Worm (Caenorhabditis elegans): ENCODE results near the gene Y62E10A.19.

The Y62E10A.19 gene

DNA sequence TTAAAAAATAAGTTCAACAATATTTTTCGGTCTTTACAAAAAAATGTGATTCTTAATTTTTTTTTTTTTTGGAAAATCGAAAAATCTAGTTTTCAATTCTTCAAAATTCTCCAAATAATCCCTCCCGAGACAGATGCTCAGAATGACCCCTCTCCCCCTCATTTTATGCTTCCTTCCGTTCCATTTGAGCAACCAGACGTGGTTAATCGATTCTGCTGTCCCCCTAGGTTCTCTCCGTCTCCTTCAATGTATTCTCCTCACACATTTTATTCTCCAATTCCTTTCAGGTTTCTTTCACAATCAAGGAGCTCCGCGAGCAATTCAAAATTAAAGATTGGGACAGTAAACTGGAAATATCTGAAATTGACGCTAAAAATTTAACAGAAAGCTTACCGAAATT is 33.2 kb downstream of the Y62E10A.19 start:
- TF ChIP-seq flt-1 (GFP tag; IDR thresholded peaks at IDR 0.05) (no peak), tbx-11 (GFP tag; IDR thresholded peaks at IDR 0.05) (no peak), ama-1 (optimal IDR thresholded peaks at IDR 0.05) (no peak), tra-4 (tag; optimal IDR thresholded peaks at IDR 0.05) (no peak), ets-7 (tag; optimal IDR thresholded peaks at IDR 0.05) (no peak), hmg-4 (GFP tag; optimal IDR thresholded peaks at IDR 0.05) (no peak), tbx-37 (GFP tag; conservative IDR thresholded peaks at IDR 0.05) (no peak), F13C5.2 (tag; optimal IDR thresholded peaks at IDR 0.05) (no peak), B0310.2 (tag; optimal IDR thresholded peaks at IDR 0.05) (no peak), ceh-13 (GFP tag; optimal IDR thresholded peaks at IDR 0.05) (no peak), hnd-1 (tag; optimal IDR thresholded peaks at IDR 0.05) (no peak)

DNA sequence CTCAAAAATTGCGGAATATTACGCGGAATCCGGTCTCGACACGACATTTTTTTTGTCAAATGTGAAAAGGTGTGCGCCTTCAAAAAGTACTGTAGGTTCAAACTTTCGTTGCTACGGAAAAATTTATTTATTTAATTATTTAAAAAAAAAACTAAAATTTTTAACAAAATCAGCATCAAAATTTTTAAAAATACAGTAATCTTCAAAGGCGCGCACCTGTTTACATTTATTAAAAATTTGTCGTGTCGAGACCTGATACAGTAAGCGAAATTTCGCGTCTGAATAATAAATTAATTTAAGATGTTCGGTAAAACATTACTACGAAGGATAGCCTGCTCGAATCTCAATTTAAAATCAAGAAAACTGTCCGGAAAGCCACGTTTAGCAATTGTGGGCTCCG is 36.4 kb downstream of the Y62E10A.19 start, which contains the start of gene Y62E10A.6:
TSS of gene Y62E10A.6 (plus strand) at position 301 of the 400 bp plus-strand sequence.
- no peak for TF ChIP-seq ama-1 (optimal IDR thresholded peaks at IDR 0.05)
- TF ChIP-seq hnd-1 (tag; optimal IDR thresholded peaks at IDR 0.05) = no peak

DNA sequence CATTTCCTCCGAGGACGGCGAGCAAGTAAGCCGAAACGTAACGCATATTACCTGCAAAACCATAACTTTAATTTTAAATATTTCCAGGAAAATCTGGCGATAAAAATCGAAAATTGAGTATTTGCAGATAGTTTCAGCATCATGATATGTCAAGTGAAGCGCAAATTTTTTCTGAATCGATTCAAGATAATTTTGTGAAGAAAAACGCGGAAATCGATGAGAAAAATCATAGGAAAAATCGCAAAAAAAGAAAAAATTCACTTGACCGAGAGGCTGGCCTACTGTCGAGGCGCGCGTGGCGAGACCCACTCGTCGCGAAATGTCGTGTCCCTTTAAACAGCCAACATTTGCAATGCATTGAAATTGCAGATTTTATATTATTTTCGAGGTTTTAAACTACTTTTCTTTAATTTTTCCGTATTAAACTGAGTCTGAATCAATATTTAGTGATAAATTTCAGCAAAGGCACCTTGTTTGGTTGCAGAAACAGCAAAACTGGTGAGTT is 37.8 kb downstream of the Y62E10A.19 start, which contains the start of the genes rla-2, popl-7 and Y62E10A.24:
TSS of gene rla-2 (minus strand) at position 51 of the 505 bp plus-strand sequence.
TSS of gene popl-7 (plus strand) at position 455 of the 505 bp plus-strand sequence.
TSS of gene Y62E10A.24 (plus strand) at position 476 of the 505 bp plus-strand sequence.
- TF ChIP-seq scrt-1 (GFP tag; IDR thresholded peaks at IDR 0.05) (no peak), sea-1 (GFP tag; conservative IDR thresholded peaks at IDR 0.05) (no peak), flt-1 (GFP tag; IDR thresholded peaks at IDR 0.05) (no peak), hnd-1 (tag; optimal IDR thresholded peaks at IDR 0.05) (no peak), pes-1 (GFP tag; IDR thresholded peaks at IDR 0.05) (no peak), ets-7 (tag; optimal IDR thresholded peaks at IDR 0.05) (no peak), ama-1 (optimal IDR thresholded peaks at IDR 0.05) (no peak), F13C5.2 (tag; optimal IDR thresholded peaks at IDR 0.05) (no peak), tbx-37 (GFP tag; conservative IDR thresholded peaks at IDR 0.05) (no peak), tra-4 (tag; optimal IDR thresholded peaks at IDR 0.05) (no peak), tbx-11 (GFP tag; IDR thresholded peaks at IDR 0.05) (no peak), ceh-36 (tag; optimal IDR thresholded peaks at IDR 0.05) (no peak), ceh-13 (GFP tag; optimal IDR thresholded peaks at IDR 0.05) (no peak), hmg-4 (GFP tag; optimal IDR thresholded peaks at IDR 0.05) (no peak), B0310.2 (tag; optimal IDR thresholded peaks at IDR 0.05) (no peak), hmbx-1 (tag; optimal IDR thresholded peaks at IDR 0.05) (no peak), aly-1 (tag; optimal IDR thresholded peaks at IDR 0.05) (no peak)

DNA sequence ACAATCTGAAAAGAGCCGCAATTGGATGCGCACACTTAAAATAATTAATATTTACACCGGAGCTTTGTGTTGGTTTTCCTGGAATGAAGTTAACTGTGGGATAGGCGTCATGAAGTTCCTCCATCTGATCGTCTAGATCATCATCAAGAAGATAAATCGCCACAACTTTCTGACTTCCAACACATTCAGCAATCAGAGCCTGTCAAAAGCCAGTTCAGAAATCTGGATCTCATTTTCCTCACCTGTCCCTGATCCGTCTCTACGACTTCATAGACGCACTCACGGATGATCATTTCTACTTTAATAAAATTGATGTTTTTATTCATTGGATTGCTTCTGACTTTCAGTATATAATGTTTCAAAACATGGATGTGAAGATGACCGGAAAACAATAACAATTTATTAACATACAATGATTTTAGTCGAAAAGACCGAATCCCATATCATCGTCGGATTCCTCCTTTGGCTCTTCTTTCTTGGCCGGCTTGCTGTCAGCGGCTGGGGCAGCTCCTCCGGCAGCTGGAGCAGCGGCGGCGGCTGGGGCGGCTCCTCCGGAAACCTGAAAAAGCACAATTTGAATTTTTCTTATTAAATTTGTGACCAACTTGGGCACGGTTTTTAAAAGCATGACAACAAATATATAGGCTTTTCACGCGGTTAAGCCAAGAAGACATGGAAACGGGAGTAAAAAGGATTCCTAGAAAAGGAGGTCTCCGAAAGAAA is 38.8 kb downstream of the Y62E10A.19 start, which contains the start of gene agt-1:
TSS of gene agt-1 (minus strand) at position 293 of the 723 bp plus-strand sequence.
- TF ChIP-seq B0310.2 (tag; optimal IDR thresholded peaks at IDR 0.05) (no peak), tra-4 (tag; optimal IDR thresholded peaks at IDR 0.05) (no peak), tbx-37 (GFP tag; conservative IDR thresholded peaks at IDR 0.05) (no peak), ceh-36 (tag; optimal IDR thresholded peaks at IDR 0.05) (no peak), ceh-13 (GFP tag; optimal IDR thresholded peaks at IDR 0.05) (no peak), hmbx-1 (tag; optimal IDR thresholded peaks at IDR 0.05) (no peak), sea-1 (GFP tag; conservative IDR thresholded peaks at IDR 0.05) (no peak), scrt-1 (GFP tag; IDR thresholded peaks at IDR 0.05) (no peak), F13C5.2 (tag; optimal IDR thresholded peaks at IDR 0.05) (no peak), tbx-11 (GFP tag; IDR thresholded peaks at IDR 0.05) (no peak), ama-1 (optimal IDR thresholded peaks at IDR 0.05) (no peak), aly-1 (tag; optimal IDR thresholded peaks at IDR 0.05) (no peak), flt-1 (GFP tag; IDR thresholded peaks at IDR 0.05) (no peak), hmg-4 (GFP tag; optimal IDR thresholded peaks at IDR 0.05) (no peak), pes-1 (GFP tag; IDR thresholded peaks at IDR 0.05) (no peak), hnd-1 (tag; optimal IDR thresholded peaks at IDR 0.05) (no peak), ets-7 (tag; optimal IDR thresholded peaks at IDR 0.05) (no peak)

DNA sequence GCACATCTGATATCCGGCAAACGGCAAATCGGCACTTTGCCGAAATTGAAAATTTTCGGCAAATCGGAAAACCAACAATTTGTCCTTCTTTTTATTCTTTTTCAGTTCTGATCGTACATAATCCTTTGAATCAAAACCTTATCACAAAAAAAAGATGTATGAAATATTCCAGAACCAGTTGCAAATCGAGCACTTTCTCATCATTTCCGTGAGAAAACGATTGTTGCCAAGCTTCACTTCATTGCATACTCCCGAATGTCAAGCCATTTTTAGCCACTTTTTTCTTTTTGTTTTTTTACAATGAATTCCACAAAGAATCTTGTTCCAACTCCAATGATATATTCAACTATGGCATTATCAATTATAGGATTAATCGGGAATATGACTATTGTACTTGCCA is 43.2 kb downstream of the Y62E10A.19 start, which contains the start of gene srsx-25:
TSS of gene srsx-25 (plus strand) at position 301 of the 400 bp plus-strand sequence.
- TF ChIP-seq B0310.2 (tag; optimal IDR thresholded peaks at IDR 0.05) (no peak), ama-1 (optimal IDR thresholded peaks at IDR 0.05) (no peak), scrt-1 (GFP tag; IDR thresholded peaks at IDR 0.05) (no peak), hnd-1 (tag; optimal IDR thresholded peaks at IDR 0.05) (no peak), ceh-36 (tag; optimal IDR thresholded peaks at IDR 0.05) (no peak), hmbx-1 (tag; optimal IDR thresholded peaks at IDR 0.05) (no peak), sea-1 (GFP tag; conservative IDR thresholded peaks at IDR 0.05) (no peak), flt-1 (GFP tag; IDR thresholded peaks at IDR 0.05) (no peak), aly-1 (tag; optimal IDR thresholded peaks at IDR 0.05) (no peak), tra-4 (tag; optimal IDR thresholded peaks at IDR 0.05) (no peak), ceh-13 (GFP tag; optimal IDR thresholded peaks at IDR 0.05) (no peak), tbx-11 (GFP tag; IDR thresholded peaks at IDR 0.05) (no peak)

DNA sequence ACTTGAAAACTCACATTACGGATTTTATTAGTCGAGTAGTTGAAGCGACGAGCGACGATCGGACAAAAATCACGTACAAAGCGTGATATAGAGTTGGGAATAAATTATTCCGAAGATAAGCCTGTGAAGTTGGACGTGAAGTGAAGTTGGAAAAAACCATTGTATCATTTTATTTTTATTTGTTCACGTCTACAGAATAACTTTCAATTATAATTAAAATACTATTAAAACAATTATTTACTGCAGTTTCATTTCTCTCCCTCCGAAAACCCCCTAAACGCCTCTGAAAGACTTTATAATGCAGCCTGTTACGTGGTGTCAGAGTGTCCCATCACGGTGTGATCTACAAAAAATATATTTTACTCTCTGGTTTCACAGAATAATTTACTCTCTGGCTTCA is 48.0 kb downstream of the Y62E10A.19 start, which contains the start of gene Y62E10A.3:
TSS of gene Y62E10A.3 (minus strand) at position 101 of the 400 bp plus-strand sequence.
- TF ChIP-seq pes-1 (GFP tag; IDR thresholded peaks at IDR 0.05) (no peak), hmbx-1 (tag; optimal IDR thresholded peaks at IDR 0.05) (no peak), tbx-37 (GFP tag; conservative IDR thresholded peaks at IDR 0.05) (no peak), sea-1 (GFP tag; conservative IDR thresholded peaks at IDR 0.05) (no peak), ceh-13 (GFP tag; optimal IDR thresholded peaks at IDR 0.05) (no peak), aly-1 (tag; optimal IDR thresholded peaks at IDR 0.05) (no peak), B0310.2 (tag; optimal IDR thresholded peaks at IDR 0.05) (no peak), ama-1 (optimal IDR thresholded peaks at IDR 0.05) (no peak), flt-1 (GFP tag; IDR thresholded peaks at IDR 0.05) (no peak), tra-4 (tag; optimal IDR thresholded peaks at IDR 0.05) (no peak), tbx-11 (GFP tag; IDR thresholded peaks at IDR 0.05) (no peak), hnd-1 (tag; optimal IDR thresholded peaks at IDR 0.05) (no peak)

DNA sequence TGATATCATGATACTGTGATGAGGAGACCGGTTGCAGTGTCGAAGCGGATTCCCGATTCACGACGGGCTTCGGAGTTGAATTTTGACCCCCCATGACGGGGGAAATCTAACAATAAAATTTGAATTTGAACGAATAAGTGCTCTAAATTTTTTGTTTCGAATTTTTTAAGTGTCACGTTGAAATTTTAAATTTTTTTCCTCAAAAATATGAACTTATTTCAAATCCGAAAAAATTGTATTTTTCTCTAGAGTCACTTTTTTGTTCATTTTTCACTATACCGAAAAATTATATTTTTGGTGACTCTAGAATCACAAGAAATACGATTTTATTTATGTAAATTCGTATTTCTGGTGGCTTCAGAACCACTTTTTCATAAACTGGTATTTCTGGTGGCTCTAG is 49.6 kb downstream of the Y62E10A.19 start, which contains the start of gene W02A2.8:
TSS of gene W02A2.8 (minus strand) at position 101 of the 400 bp plus-strand sequence.
- no peak for TF ChIP-seq F13C5.2 (tag; optimal IDR thresholded peaks at IDR 0.05)
- TF ChIP-seq hmg-4 (GFP tag; optimal IDR thresholded peaks at IDR 0.05) = no peak
- TF ChIP-seq tbx-11 (GFP tag; IDR thresholded peaks at IDR 0.05) = no peak
- no peak for TF ChIP-seq B0310.2 (tag; optimal IDR thresholded peaks at IDR 0.05)
- no peak for TF ChIP-seq scrt-1 (GFP tag; IDR thresholded peaks at IDR 0.05)
- no peak for TF ChIP-seq ama-1 (optimal IDR thresholded peaks at IDR 0.05)
- no peak for TF ChIP-seq hmbx-1 (tag; optimal IDR thresholded peaks at IDR 0.05)
- TF ChIP-seq sea-1 (GFP tag; conservative IDR thresholded peaks at IDR 0.05) = no peak

Measured in whole organism, early embryonic.